Worm (Caenorhabditis elegans) whole organism, L4 larva: Measurements from ENCODE around the gene C27D8.4.
"Not testable (repeated sequence)": the region's sequence is repeated elsewhere in the genome, so short reads cannot be mapped to it uniquely, and the experiment has no call there.

Experiments
- D1046.2 ChIP-seq: fragments of 200-800 bp; sonication (Bioruptor generic); IDR thresholded peaks from 2 replicates; pipeline ENCODE4 v1.3.6; 2022; ENCODE audit warnings: missing genetic modification characterization, missing compliant biosample characterization
- F26F4.8 ChIP-seq: fragments of 200-800 bp; sonication (Bioruptor generic); conservative IDR thresholded peaks from 2 replicates; pipeline ENCODE4 v1.3.6; 2022; ENCODE audit warnings: missing genetic modification characterization, missing compliant biosample characterization
- F37D6.2 ChIP-seq: sonication (generic microtip); optimal IDR thresholded peaks from 2 replicates; lab custom pipeline; 2016; ENCODE audit warnings: mild to moderate bottlenecking, missing genetic modification characterization, missing compliant biosample characterization
- F44E2.7 ChIP-seq: fragments of 200-800 bp; sonication (Bioruptor generic); IDR thresholded peaks from 2 replicates; pipeline ENCODE4 v2.1.2; 2022; ENCODE audit warnings: missing genetic modification characterization, missing compliant biosample characterization
- R02D3.7 ChIP-seq: fragments of 150-350 bp; sonication (generic microtip); optimal IDR thresholded peaks from 3 replicates; lab custom pipeline; 2014; ENCODE audit warnings: missing biosample characterization, missing genetic modification characterization
- T20F7.1 ChIP-seq: fragments of 200-800 bp; sonication (Bioruptor generic); optimal IDR thresholded peaks from 2 replicates; lab custom pipeline; 2018; ENCODE audit warnings: mild to moderate bottlenecking, missing genetic modification characterization, missing compliant biosample characterization
- Y105C5A.15 ChIP-seq: fragments of 200-800 bp; sonication (Bioruptor generic); IDR thresholded peaks from 2 replicates; pipeline ENCODE4 v1.3.6; 2022; ENCODE audit warnings: missing genetic modification characterization, missing compliant biosample characterization
- aha-1 ChIP-seq: fragments of 150-350 bp; peaks from one replicate; lab custom pipeline; 2014; ENCODE audit warnings: missing biosample characterization, missing genetic modification characterization
- ctbp-1 ChIP-seq: fragments of 200-800 bp; sonication (Bioruptor generic); IDR thresholded peaks from 2 replicates; pipeline ENCODE4 v1.3.6; 2022; ENCODE audit warnings: missing genetic modification reagents, missing genetic modification characterization, missing compliant biosample characterization
- daf-8 ChIP-seq: fragments of 200-800 bp; sonication (Bioruptor generic); IDR thresholded peaks from 2 replicates; pipeline ENCODE4 v1.3.6; 2022; ENCODE audit warnings: missing genetic modification characterization, missing compliant biosample characterization
- dmd-6 ChIP-seq: fragments of 200-800 bp; sonication (Bioruptor generic); IDR thresholded peaks from 2 replicates; pipeline ENCODE4 v1.3.6; 2022; ENCODE audit warnings: missing genetic modification reagents, missing genetic modification characterization, missing compliant biosample characterization
- dpl-1 ChIP-seq: fragments of 150-350 bp; optimal IDR thresholded peaks from 2 replicates; lab custom pipeline; 2014; ENCODE audit warnings: missing biosample characterization, missing genetic modification reagents, missing genetic modification characterization
- egl-43 ChIP-seq: fragments of 200-800 bp; sonication (Bioruptor generic); IDR thresholded peaks from 2 replicates; pipeline ENCODE4 v1.3.6; 2022; ENCODE audit warnings: missing genetic modification reagents, missing genetic modification characterization, missing compliant biosample characterization
- hif-1 ChIP-seq, 2 experiments: sonication (generic microtip); optimal IDR thresholded peaks; 2 replicates each; lab custom pipeline; 2016 to 2017; ENCODE audit warnings: missing compliant biosample characterization in 2 of 2, missing genetic modification characterization in 2 of 2, missing genetic modification reagents in 2 of 2, missing genotype in 2 of 2, mild to moderate bottlenecking in 1 of 2
- hlh-30 ChIP-seq: sonication (generic microtip); optimal IDR thresholded peaks from 2 replicates; lab custom pipeline; 2017; ENCODE audit warnings: antibody characterized with exemption, mild to moderate bottlenecking, missing genetic modification characterization, missing compliant biosample characterization; ENCODE audit not compliant: insufficient read depth
- jun-1 ChIP-seq: fragments of 150-350 bp; optimal IDR thresholded peaks from 2 replicates; lab custom pipeline; 2014; ENCODE audit warnings: missing biosample characterization, missing genetic modification reagents, missing genetic modification characterization
- lin-1 ChIP-seq: fragments of 200-800 bp; sonication (Bioruptor generic); IDR thresholded peaks from 2 replicates; pipeline ENCODE4 v1.3.6; 2022; ENCODE audit warnings: missing genetic modification reagents, missing genetic modification characterization, missing compliant biosample characterization
- lin-13 ChIP-seq: fragments of 150-350 bp; optimal IDR thresholded peaks from 2 replicates; lab custom pipeline; 2014; ENCODE audit warnings: missing biosample characterization, missing genetic modification reagents, missing genetic modification characterization
- lin-39 ChIP-seq: fragments of 150-350 bp; optimal IDR thresholded peaks from 2 replicates; lab custom pipeline; 2014; ENCODE audit warnings: missing biosample characterization, missing genetic modification reagents, missing genetic modification characterization
- lsy-2 ChIP-seq, 2 experiments: fragments of 150-350 bp in 1 of 2; sonication (generic microtip) in 1 of 2; optimal IDR thresholded peaks; 2 replicates each; lab custom pipeline; 2014 to 2017; ENCODE audit warnings: missing biosample characterization in 2 of 2, missing genetic modification characterization in 2 of 2
- nhr-102 ChIP-seq: sonication (generic microtip); optimal IDR thresholded peaks from 2 replicates; lab custom pipeline; 2016; ENCODE audit warnings: mild to moderate bottlenecking, missing genetic modification characterization, moderate library complexity, missing compliant biosample characterization
- nhr-11 ChIP-seq: fragments of 150-350 bp; optimal IDR thresholded peaks from 2 replicates; lab custom pipeline; 2014; ENCODE audit warnings: missing biosample characterization, missing genetic modification characterization
- nhr-111 ChIP-seq: fragments of 200-800 bp; sonication (Bioruptor generic); optimal IDR thresholded peaks from 2 replicates; lab custom pipeline; 2018; ENCODE audit warnings: mild to moderate bottlenecking, missing genetic modification characterization, missing compliant biosample characterization
- nhr-28 ChIP-seq: fragments of 150-350 bp; optimal IDR thresholded peaks from 2 replicates; lab custom pipeline; 2014; ENCODE audit warnings: missing biosample characterization, missing genetic modification characterization
- nhr-41 ChIP-seq: fragments of 200-800 bp; sonication (Bioruptor generic); IDR thresholded peaks from 2 replicates; pipeline ENCODE4 v1.3.6; 2022; ENCODE audit warnings: missing genetic modification reagents, missing genetic modification characterization, missing compliant biosample characterization
- nhr-6 ChIP-seq: fragments of 150-350 bp; optimal IDR thresholded peaks from 2 replicates; lab custom pipeline; 2014; ENCODE audit warnings: missing biosample characterization, missing genetic modification characterization
- nhr-77 ChIP-seq: fragments of 150-350 bp; optimal IDR thresholded peaks from 2 replicates; lab custom pipeline; 2014; ENCODE audit warnings: missing biosample characterization, missing genetic modification characterization
- php-3 ChIP-seq: fragments of 200-800 bp; sonication (Bioruptor generic); IDR thresholded peaks from 2 replicates; pipeline ENCODE4 v1.3.6; 2022; ENCODE audit warnings: missing genetic modification reagents, missing genetic modification characterization, missing compliant biosample characterization
- pqm-1 ChIP-seq: sonication (generic microtip); optimal IDR thresholded peaks from 2 replicates; lab custom pipeline; 2017; ENCODE audit warnings: missing biosample characterization, missing genetic modification characterization
- saeg-2 ChIP-seq: fragments of 200-800 bp; sonication (Bioruptor generic); IDR thresholded peaks from 2 replicates; pipeline ENCODE4 v1.3.6; 2022; ENCODE audit warnings: missing genetic modification reagents, missing genetic modification characterization, missing compliant biosample characterization
- set-16 ChIP-seq: fragments of 200-800 bp; sonication (Bioruptor generic); IDR thresholded peaks from 2 replicates; pipeline ENCODE4 v1.3.6; 2022; ENCODE audit warnings: missing genetic modification reagents, missing genetic modification characterization, missing compliant biosample characterization
- snpc-1.2 ChIP-seq: fragments of 200-800 bp; sonication (Bioruptor generic); IDR thresholded peaks from 2 replicates; pipeline ENCODE4 v1.3.6; 2022; ENCODE audit warnings: missing genetic modification reagents, missing genetic modification characterization, missing compliant biosample characterization
- unc-62 ChIP-seq, 3 experiments: fragments of 150-350 bp in 1 of 3; sonication (generic microtip); optimal IDR thresholded peaks in 2 of 3; peaks in 1 of 3; 1 replicate in 1 of 3; 2 replicates in 2 of 3; lab custom pipeline; 2014 to 2017; ENCODE audit warnings: missing biosample characterization in 3 of 3, missing genetic modification characterization in 3 of 3, missing genetic modification reagents in 3 of 3, missing genotype in 1 of 3
- zag-1 ChIP-seq: fragments of 150-350 bp; optimal IDR thresholded peaks from 2 replicates; lab custom pipeline; 2014; ENCODE audit warnings: missing biosample characterization, missing genetic modification characterization
- zfp-2 ChIP-seq: sonication (generic microtip); optimal IDR thresholded peaks from 2 replicates; lab custom pipeline; 2016; ENCODE audit warnings: mild to moderate bottlenecking, missing genetic modification characterization, missing compliant biosample characterization

Gene C27D8.4

ce11 chrIV:12703811-12704210 is at the start of gene C27D8.4:
C27D8.4 (plus strand) TSS chrIV:12704111.
- TF ChIP-seq zfp-2 (tag; lab: Kevin White, UChicago) (no peak), php-3 (GFP tag; lab: Robert Waterston, UW) (no peak), nhr-41 (GFP tag; lab: Robert Waterston, UW) (no peak), egl-43 (no peak), nhr-28 (tag; lab: Kevin White, UChicago) (no peak), pqm-1 (tag; lab: Kevin White, UChicago) (no peak), dmd-6 (no peak), F26F4.8 (GFP tag; lab: Robert Waterston, UW) (no peak), nhr-102 (tag; lab: Kevin White, UChicago) (no peak), lin-39 (tag; lab: Kevin White, UChicago) (no peak), T20F7.1 (GFP tag; lab: Kevin White, UChicago) (no peak)

- TF ChIP-seq hif-1 (tag; optimal IDR thresholded peaks at IDR 0.05; lab: Kevin White, UChicago) (no peak), D1046.2 (GFP tag; lab: Robert Waterston, UW) (no peak), nhr-77 (tag; lab: Kevin White, UChicago) (no peak), R02D3.7 (tag; lab: Kevin White, UChicago) (no peak), nhr-6 (tag; lab: Kevin White, UChicago) (no peak), daf-8 (GFP tag; lab: Robert Waterston, UW) (no peak), jun-1 (tag; lab: Kevin White, UChicago) (no peak), lin-1 (GFP tag; lab: Robert Waterston, UW) (no peak), hlh-30 (tag; lab: Kevin White, UChicago) (no peak), saeg-2 (GFP tag; lab: Robert Waterston, UW) (no peak), lin-39 (tag; lab: Kevin White, UChicago) (no peak)
Measured at ce11 chrIV:12674700-12675099, 29.2 kb upstream of the C27D8.4 start, which contains the start of gene T23B5.4. T23B5.4 (plus strand) TSS chrIV:12675000.

- not testable (repeated sequence) for TF ChIP-seq F37D6.2 (tag; lab: Kevin White, UChicago); F44E2.7 (GFP tag; lab: Robert Waterston, UW); lin-13 (GFP tag; lab: Kevin White, UChicago)
- TF ChIP-seq, all 104 proteins: peak for 0; not testable (repeated sequence) for 104
Measured at ce11 chrIV:12677137-12677536, 26.8 kb upstream of the C27D8.4 start, which contains the start of gene T23B5.6. T23B5.6 (minus strand) TSS chrIV:12677237.

- TF ChIP-seq nhr-11 (tag; lab: Kevin White, UChicago) (no peak), lsy-2 (tag; optimal IDR thresholded peaks at IDR 0.05; lab: Kevin White, UChicago) (peak in 1 of 2 experiments; percentile 16), dpl-1 (GFP tag; lab: Kevin White, UChicago) (peak; percentile 68), zag-1 (tag; lab: Kevin White, UChicago) (no peak), set-16 (GFP tag; lab: Robert Waterston, UW) (no peak)
- TF ChIP-seq, all 104 proteins: peak for 2
Measured at ce11 chrIV:12684341-12684740, 19.6 kb upstream of the C27D8.4 start, which contains the start of gene prmt-9. prmt-9 (minus strand) TSS chrIV:12684378.

ce11 chrIV:12684826-12685594 is 18.9 kb upstream of the C27D8.4 start:
- TF ChIP-seq R02D3.7 (tag; lab: Kevin White, UChicago): no peak
- TF ChIP-seq unc-62 (GFP tag; optimal IDR thresholded peaks at IDR 0.05 in 1 of 2; lab: Kevin White, UChicago): peak in 1 of 2 experiments; percentile 11
- no peak for TF ChIP-seq unc-62 (tag; optimal IDR thresholded peaks at IDR 0.05; lab: Kevin White, UChicago)
- TF ChIP-seq Y105C5A.15 (GFP tag; lab: Robert Waterston, UW): no peak
- no peak for TF ChIP-seq nhr-6 (tag; lab: Kevin White, UChicago)
- TF ChIP-seq aha-1 (tag; lab: Kevin White, UChicago): peak; percentile 16
- TF ChIP-seq snpc-1.2 (GFP tag; lab: Robert Waterston, UW): no peak
- TF ChIP-seq ctbp-1 (GFP tag; lab: Robert Waterston, UW): no peak
- TF ChIP-seq nhr-111: no peak
